Worm (Caenorhabditis elegans): ENCODE measurements around the gene nhr-203.

The nhr-203 gene

ce11 chrV:497399-497798, 37.8 kb downstream of the nhr-203 start, which contains the start of gene T01G6.1:
T01G6.1 (plus strand) TSS chrV:497699.
- no peak for TF ChIP-seq hnd-1 (tag; optimal IDR thresholded peaks at IDR 0.05)
- no peak for TF ChIP-seq scrt-1 (GFP tag; IDR thresholded peaks at IDR 0.05)
- TF ChIP-seq pes-1 (GFP tag; IDR thresholded peaks at IDR 0.05), result no peak
- TF ChIP-seq flt-1 (GFP tag; IDR thresholded peaks at IDR 0.05), result no peak
- no peak for TF ChIP-seq hmbx-1 (tag; optimal IDR thresholded peaks at IDR 0.05)
- no peak for TF ChIP-seq tbx-37 (GFP tag; conservative IDR thresholded peaks at IDR 0.05)
- TF ChIP-seq ets-7 (tag; optimal IDR thresholded peaks at IDR 0.05), result no peak
- TF ChIP-seq ceh-13 (GFP tag; optimal IDR thresholded peaks at IDR 0.05), result no peak
- no peak for TF ChIP-seq tbx-11 (GFP tag; IDR thresholded peaks at IDR 0.05)
- no peak for TF ChIP-seq aly-1 (tag; optimal IDR thresholded peaks at IDR 0.05)
- no peak for TF ChIP-seq ama-1 (optimal IDR thresholded peaks at IDR 0.05)
- no peak for TF ChIP-seq sea-1 (GFP tag; conservative IDR thresholded peaks at IDR 0.05)
- no peak for TF ChIP-seq B0310.2 (tag; optimal IDR thresholded peaks at IDR 0.05)
- TF ChIP-seq hmg-4 (GFP tag; optimal IDR thresholded peaks at IDR 0.05), result no peak
- TF ChIP-seq ceh-36 (tag; optimal IDR thresholded peaks at IDR 0.05), result no peak

- no peak for TF ChIP-seq aly-1 (tag; optimal IDR thresholded peaks at IDR 0.05)
- TF ChIP-seq ceh-36 (tag; optimal IDR thresholded peaks at IDR 0.05), result no peak
- no peak for TF ChIP-seq B0310.2 (tag; optimal IDR thresholded peaks at IDR 0.05)
- no peak for TF ChIP-seq ets-7 (tag; optimal IDR thresholded peaks at IDR 0.05)
- TF ChIP-seq tbx-37 (GFP tag; conservative IDR thresholded peaks at IDR 0.05), result no peak
- no peak for TF ChIP-seq F13C5.2 (tag; optimal IDR thresholded peaks at IDR 0.05)
- no peak for TF ChIP-seq hmg-4 (GFP tag; optimal IDR thresholded peaks at IDR 0.05)
- no peak for TF ChIP-seq scrt-1 (GFP tag; IDR thresholded peaks at IDR 0.05)
- TF ChIP-seq ceh-13 (GFP tag; optimal IDR thresholded peaks at IDR 0.05), result no peak
- TF ChIP-seq hnd-1 (tag; optimal IDR thresholded peaks at IDR 0.05), result no peak
- no peak for TF ChIP-seq tra-4 (tag; optimal IDR thresholded peaks at IDR 0.05)
- TF ChIP-seq sea-1 (GFP tag; conservative IDR thresholded peaks at IDR 0.05), result no peak
- no peak for TF ChIP-seq ama-1 (optimal IDR thresholded peaks at IDR 0.05)
- no peak for TF ChIP-seq hmbx-1 (tag; optimal IDR thresholded peaks at IDR 0.05)
- no peak for TF ChIP-seq flt-1 (GFP tag; IDR thresholded peaks at IDR 0.05)
- TF ChIP-seq tbx-11 (GFP tag; IDR thresholded peaks at IDR 0.05), result no peak
- TF ChIP-seq pes-1 (GFP tag; IDR thresholded peaks at IDR 0.05), result no peak
These were observed 40.9 kb downstream of the nhr-203 start for ce11 chrV:500535-500934.

- TF ChIP-seq ets-7 (tag; optimal IDR thresholded peaks at IDR 0.05), result no peak
- TF ChIP-seq tbx-11 (GFP tag; IDR thresholded peaks at IDR 0.05), result no peak
- TF ChIP-seq ceh-36 (tag; optimal IDR thresholded peaks at IDR 0.05), result no peak
- TF ChIP-seq flt-1 (GFP tag; IDR thresholded peaks at IDR 0.05), result no peak
- TF ChIP-seq tbx-37 (GFP tag; conservative IDR thresholded peaks at IDR 0.05), result no peak
- no peak for TF ChIP-seq tra-4 (tag; optimal IDR thresholded peaks at IDR 0.05)
- no peak for TF ChIP-seq pes-1 (GFP tag; IDR thresholded peaks at IDR 0.05)
- no peak for TF ChIP-seq aly-1 (tag; optimal IDR thresholded peaks at IDR 0.05)
- no peak for TF ChIP-seq ama-1 (optimal IDR thresholded peaks at IDR 0.05)
- no peak for TF ChIP-seq hnd-1 (tag; optimal IDR thresholded peaks at IDR 0.05)
These were observed 41.6 kb downstream of the nhr-203 start, which contains the start of gene str-256 for ce11 chrV:501230-501629. str-256 (minus strand) TSS chrV:501330.

ce11 chrV:502803-503273, 43.2 kb downstream of the nhr-203 start, which contains the start of gene T01G6.10:
T01G6.10 (minus strand) TSS chrV:503223.
- no peak for TF ChIP-seq B0310.2 (tag; optimal IDR thresholded peaks at IDR 0.05)
- no peak for TF ChIP-seq tra-4 (tag; optimal IDR thresholded peaks at IDR 0.05)
- no peak for TF ChIP-seq tbx-37 (GFP tag; conservative IDR thresholded peaks at IDR 0.05)
- no peak for TF ChIP-seq aly-1 (tag; optimal IDR thresholded peaks at IDR 0.05)

- TF ChIP-seq ceh-13 (GFP tag; optimal IDR thresholded peaks at IDR 0.05), result no peak
These were observed 44.1 kb downstream of the nhr-203 start, which contains the start of gene srlf-35 for ce11 chrV:503728-504127. srlf-35 (plus strand) TSS chrV:504028.

ce11 chrV:505191-505590, 45.6 kb downstream of the nhr-203 start, which contains the start of gene srlf-19:
srlf-19 (plus strand) TSS chrV:505491.
- TF ChIP-seq ceh-13 (GFP tag; optimal IDR thresholded peaks at IDR 0.05), result no peak
- TF ChIP-seq tra-4 (tag; optimal IDR thresholded peaks at IDR 0.05), result no peak
- TF ChIP-seq hmg-4 (GFP tag; optimal IDR thresholded peaks at IDR 0.05), result no peak
- TF ChIP-seq ets-7 (tag; optimal IDR thresholded peaks at IDR 0.05), result no peak
- TF ChIP-seq hnd-1 (tag; optimal IDR thresholded peaks at IDR 0.05), result no peak
- TF ChIP-seq ceh-36 (tag; optimal IDR thresholded peaks at IDR 0.05), result no peak
- no peak for TF ChIP-seq hmbx-1 (tag; optimal IDR thresholded peaks at IDR 0.05)
- no peak for TF ChIP-seq flt-1 (GFP tag; IDR thresholded peaks at IDR 0.05)
- no peak for TF ChIP-seq tbx-11 (GFP tag; IDR thresholded peaks at IDR 0.05)

All from whole organism, early embryonic.